Fruit fly (Drosophila melanogaster): Measurements from ENCODE around the gene CG11498.

Gene CG11498

dm6 chr3R:30191462-30191874 lies 31.2 kb upstream of the CG11498 start (continued):
- TF ChIP-seq br (optimal IDR thresholded peaks at IDR 0.05) (no peak), MBD-R2 (GFP tag; IDR thresholded peaks at IDR 0.05) (no peak), sd (tag; optimal IDR thresholded peaks at IDR 0.05) (no peak), CG6689 (GFP tag; IDR thresholded peaks at IDR 0.05) (no peak), NFAT (GFP tag; IDR thresholded peaks at IDR 0.05) (no peak), pum (GFP tag; optimal IDR thresholded peaks at IDR 0.05) (peak; percentile 29), Taf1 (GFP tag; IDR thresholded peaks at IDR 0.05) (no peak), chn (GFP tag; optimal IDR thresholded peaks at IDR 0.05) (peak; percentile 25), cato (GFP tag; optimal IDR thresholded peaks at IDR 0.05; ENCODE audit: borderline replicate concordance) (no peak), Dfd (GFP tag; optimal IDR thresholded peaks at IDR 0.05) (no peak), CTCF (GFP tag; optimal IDR thresholded peaks at IDR 0.05) (no peak), sna (GFP tag; IDR thresholded peaks at IDR 0.05; ENCODE audit: partially characterized antibody) (no peak), CG1792 (GFP tag; optimal IDR thresholded peaks at IDR 0.05) (no peak), dimm (GFP tag; IDR thresholded peaks at IDR 0.05) (no peak), E2f1 (GFP tag; IDR thresholded peaks at IDR 0.05) (peak; percentile 16; the same call in 1 of the 2 replicates), Rx (GFP tag; IDR thresholded peaks at IDR 0.05) (no peak), Dp (GFP tag; optimal IDR thresholded peaks at IDR 0.05) (no peak), Sin3A (optimal IDR thresholded peaks at IDR 0.05) (no peak), CG8924 (tag; optimal IDR thresholded peaks at IDR 0.05) (peak; percentile 12), Xrp1 (GFP tag; IDR thresholded peaks at IDR 0.05) (no peak), gcm2 (GFP tag; optimal IDR thresholded peaks at IDR 0.05) (no peak), CG12236 (GFP tag; optimal IDR thresholded peaks at IDR 0.05) (no peak), CG17361 (GFP tag; IDR thresholded peaks at IDR 0.05) (peak; percentile 83), CG15011 (GFP tag; optimal IDR thresholded peaks at IDR 0.05) (no peak), CG10209 (GFP tag; optimal IDR thresholded peaks at IDR 0.05) (peak; percentile 23), Side (GFP tag; optimal IDR thresholded peaks at IDR 0.05) (no peak), HLHmδ (GFP tag; optimal IDR thresholded peaks at IDR 0.05) (no peak), inv (GFP tag; IDR thresholded peaks at IDR 0.05; ENCODE audit: partially characterized antibody) (no peak), CG17328 (GFP tag; IDR thresholded peaks at IDR 0.05) (no peak), CG9797 (GFP tag; optimal IDR thresholded peaks at IDR 0.05) (no peak), Myb (GFP tag; optimal IDR thresholded peaks at IDR 0.05) (peak; percentile 18), fd3F (GFP tag; optimal IDR thresholded peaks at IDR 0.05) (no peak), lola (GFP tag; optimal IDR thresholded peaks at IDR 0.05) (peak in 1 of 3 experiments; percentile 33), knrl (GFP tag; IDR thresholded peaks at IDR 0.05; ENCODE audit: partially characterized antibody) (no peak), CG31388 (GFP tag; optimal IDR thresholded peaks at IDR 0.05) (no peak), CG12155 (GFP tag; optimal IDR thresholded peaks at IDR 0.05) (peak; percentile 15), mld (GFP tag; IDR thresholded peaks at IDR 0.05; ENCODE audit: partially characterized antibody) (no peak), cwo (GFP tag; optimal IDR thresholded peaks at IDR 0.05) (peak; percentile 39), CG14965 (GFP tag; optimal IDR thresholded peaks at IDR 0.05; ENCODE audit: borderline replicate concordance) (no peak), Eip74EF (GFP tag; optimal IDR thresholded peaks at IDR 0.05) (peak in 1 of 2 experiments; percentile 22), CG1024 (GFP tag; IDR thresholded peaks at IDR 0.05) (no peak), jing (GFP tag; optimal IDR thresholded peaks at IDR 0.05) (no peak), CG6683 (GFP tag; optimal IDR thresholded peaks at IDR 0.05) (no peak), Blimp-1 (GFP tag; optimal IDR thresholded peaks at IDR 0.05) (peak; percentile 33), Meics (GFP tag; optimal IDR thresholded peaks at IDR 0.05) (no peak), CG12769 (tag; optimal IDR thresholded peaks at IDR 0.05) (no peak), CG8281 (tag; optimal IDR thresholded peaks at IDR 0.05) (no peak), CG14667 (GFP tag; IDR thresholded peaks at IDR 0.05) (no peak), wor (GFP tag; IDR thresholded peaks at IDR 0.05) (0 out of 2 replicates have a peak, but pooled peaks have one; percentile 17), Opbp (GFP tag; IDR thresholded peaks at IDR 0.05; ENCODE audit: partially characterized antibody) (no peak), az2 (GFP tag; optimal IDR thresholded peaks at IDR 0.05) (peak; percentile 34), abd-A (tag; optimal IDR thresholded peaks at IDR 0.05) (no peak)
